Worm (Caenorhabditis elegans) whole organism, L3 larva: Measurements from ENCODE around the gene cest-5.2.

Experiments
- fkh-10 ChIP-seq: sonication (generic microtip); optimal IDR thresholded peaks from 2 replicates; lab custom pipeline; 2017; ENCODE audit warnings: missing biosample characterization, missing genetic modification reagents, missing genetic modification characterization
- nhr-23 ChIP-seq: fragments of 150-350 bp; optimal IDR thresholded peaks from 2 replicates; lab custom pipeline; 2014; ENCODE audit warnings: missing biosample characterization, missing genetic modification reagents, missing genetic modification characterization
- pha-4 ChIP-seq: fragments of 150-350 bp; optimal IDR thresholded peaks from 2 replicates; lab custom pipeline; 2014; ENCODE audit warnings: missing biosample characterization, missing genetic modification reagents, missing genetic modification characterization
- unc-39 ChIP-seq: sonication (generic microtip); optimal IDR thresholded peaks from 4 replicates; lab custom pipeline; 2017; ENCODE audit warnings: missing biosample characterization, missing genetic modification characterization

The cest-5.2 gene

DNA sequence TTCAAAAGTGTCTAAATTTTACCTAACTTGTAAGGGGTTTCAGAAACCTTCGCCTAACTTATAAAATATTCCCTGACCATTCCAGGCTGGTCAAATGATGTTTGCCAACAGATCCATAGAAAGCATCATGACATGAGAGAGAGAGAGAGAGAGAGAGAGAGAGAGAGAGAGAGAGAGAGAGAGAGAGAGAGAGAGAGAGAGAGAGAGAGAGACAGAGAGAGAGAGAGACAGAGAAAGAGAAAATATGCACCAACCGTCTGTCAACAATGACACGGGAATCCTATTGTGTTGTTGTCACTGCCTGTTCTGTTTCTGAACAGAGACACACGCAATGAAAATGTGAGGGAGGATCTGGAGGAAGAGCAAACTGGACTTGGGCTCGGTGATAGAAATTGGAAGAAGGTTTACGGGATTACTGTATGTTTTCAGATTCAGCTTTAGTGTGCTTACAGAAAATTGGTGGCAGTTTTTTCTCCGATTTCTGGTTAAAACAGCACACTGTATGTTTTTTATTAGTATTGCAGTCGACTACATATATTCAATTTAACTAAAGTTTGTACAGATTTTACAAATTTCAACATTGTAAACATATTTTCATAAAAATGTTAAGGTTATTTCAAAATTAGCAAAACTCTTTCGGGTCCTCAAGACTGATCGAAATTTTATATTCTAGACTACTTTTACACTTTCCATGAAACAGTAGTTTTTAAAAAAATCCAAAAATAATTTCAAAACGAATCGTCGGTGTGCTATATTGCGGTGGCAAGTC is 51.6 kb downstream of the cest-5.2 start:
- TF ChIP-seq pha-4 (tag; lab: Kevin White, UChicago) (peak; percentile 74), unc-39 (tag; lab: Kevin White, UChicago) (no peak), fkh-10 (GFP tag; lab: Kevin White, UChicago) (no peak), nhr-23 (tag; lab: Kevin White, UChicago) (no peak)
